Worm (Caenorhabditis elegans) whole organism, mixed stage, embryonic: ENCODE data around the gene rpn-13.

Source experiments
- ces-1 ChIP-seq: fragments of 150-350 bp; optimal IDR thresholded peaks from 2 replicates; lab custom pipeline; 2014; ENCODE audit warnings: missing biosample characterization, missing genetic modification reagents, missing genetic modification characterization
- elt-1 ChIP-seq: sonication (generic microtip); optimal IDR thresholded peaks from 2 replicates; lab custom pipeline; 2017; ENCODE audit warnings: missing genetic modification characterization, mild to moderate bottlenecking, missing compliant biosample characterization, antibody characterized with exemption, moderate library complexity, borderline replicate concordance; ENCODE audit not compliant: insufficient read depth
- mab-5 ChIP-seq: fragments of 150-350 bp; optimal IDR thresholded peaks from 2 replicates; lab custom pipeline; 2014; ENCODE audit warnings: missing biosample characterization, missing genetic modification characterization
- nhr-12 ChIP-seq: fragments of 150-350 bp; optimal IDR thresholded peaks from 2 replicates; lab custom pipeline; 2014; ENCODE audit warnings: missing biosample characterization, missing genetic modification characterization
- nhr-237 ChIP-seq: fragments of 150-350 bp; optimal IDR thresholded peaks from 2 replicates; lab custom pipeline; 2014; ENCODE audit warnings: missing biosample characterization, missing genetic modification characterization
- nhr-28 ChIP-seq: fragments of 150-350 bp; optimal IDR thresholded peaks from 2 replicates; lab custom pipeline; 2014; ENCODE audit warnings: missing biosample characterization, missing genetic modification characterization
- tbx-8 ChIP-seq: fragments of 200-800 bp; sonication (Bioruptor generic); optimal IDR thresholded peaks from 2 replicates; lab custom pipeline; 2018; ENCODE audit warnings: mild to moderate bottlenecking, missing genetic modification characterization, moderate library complexity, missing compliant biosample characterization
- unc-62 ChIP-seq: fragments of 150-350 bp; optimal IDR thresholded peaks from 2 replicates; lab custom pipeline; 2014; ENCODE audit warnings: missing biosample characterization, missing genetic modification reagents, missing genetic modification characterization
- ztf-11 ChIP-seq: fragments of 150-350 bp; optimal IDR thresholded peaks from 2 replicates; lab custom pipeline; 2014; ENCODE audit warnings: missing biosample characterization, missing genetic modification characterization

- TF ChIP-seq unc-62 (no peak), tbx-8 (no peak), nhr-12 (tag; lab: Kevin White, UChicago) (no peak), ces-1 (GFP tag; lab: Kevin White, UChicago) (peak; percentile 89), nhr-237 (tag; lab: Kevin White, UChicago) (no peak), mab-5 (tag; lab: Kevin White, UChicago) (no peak), nhr-28 (tag; lab: Kevin White, UChicago) (no peak), elt-1 (no peak), ztf-11 (no peak)
These were observed 31.4 kb downstream of the rpn-13 start for ce11 chrIII:6310352-6310751.
